Worm (Caenorhabditis elegans) whole organism, L1 larva: ENCODE measurements around the gene srw-101.
A peak's percentile ranks its signal among the peaks of the same experiment; 100 is the strongest.

Experiments used
- C04F5.9 ChIP-seq: sonication (generic microtip); optimal IDR thresholded peaks from 2 replicates; lab custom pipeline; 2016; ENCODE audit warnings: missing genetic modification characterization, missing compliant biosample characterization
- C16A3.4 ChIP-seq: fragments of 150-350 bp; optimal IDR thresholded peaks from 2 replicates; lab custom pipeline; 2014; ENCODE audit warnings: missing biosample characterization, missing genetic modification characterization
- aly-2 ChIP-seq: fragments of 150-350 bp; optimal IDR thresholded peaks from 2 replicates; lab custom pipeline; 2014; ENCODE audit warnings: missing biosample characterization, missing genetic modification characterization
- ceh-63 ChIP-seq: fragments of 200-800 bp; sonication (Bioruptor generic); optimal IDR thresholded peaks from 2 replicates; lab custom pipeline; 2018; ENCODE audit warnings: mild to moderate bottlenecking, missing genetic modification characterization, missing compliant biosample characterization
- ceh-8 ChIP-seq: fragments of 200-800 bp; sonication (Bioruptor generic); optimal IDR thresholded peaks from 2 replicates; lab custom pipeline; 2018; ENCODE audit warnings: mild to moderate bottlenecking, missing genetic modification characterization, moderate library complexity, missing compliant biosample characterization
- ceh-88 ChIP-seq: fragments of 200-800 bp; sonication (Bioruptor generic); IDR thresholded peaks from 2 replicates; pipeline ENCODE4 v1.3.6; 2022; ENCODE audit warnings: missing genetic modification characterization, missing compliant biosample characterization
- efl-3 ChIP-seq: fragments of 200-800 bp; sonication (Bioruptor generic); optimal IDR thresholded peaks from 2 replicates; lab custom pipeline; 2018; ENCODE audit warnings: mild to moderate bottlenecking, missing genetic modification characterization, missing compliant biosample characterization
- elt-2 ChIP-seq: sonication (generic microtip); optimal IDR thresholded peaks from 2 replicates; lab custom pipeline; 2016; ENCODE audit warnings: missing genetic modification characterization, mild to moderate bottlenecking, inconsistent platforms, missing compliant biosample characterization, missing genetic modification reagents
- elt-3 ChIP-seq, 6 experiments: fragments of 150-350 bp in 1 of 6; sonication (generic microtip); optimal IDR thresholded peaks; 2 replicates each; lab custom pipeline; 2017 to 2018; ENCODE audit warnings: missing biosample characterization in 6 of 6, missing genetic modification characterization in 6 of 6, inconsistent platforms in 1 of 6
- ets-5 ChIP-seq: fragments of 200-800 bp; sonication (Bioruptor generic); IDR thresholded peaks from 2 replicates; pipeline ENCODE4 v1.3.6; 2022; ENCODE audit warnings: missing genetic modification characterization, missing compliant biosample characterization
- fkh-10 ChIP-seq: sonication (generic microtip); optimal IDR thresholded peaks from 2 replicates; lab custom pipeline; 2017; ENCODE audit warnings: missing biosample characterization, missing genetic modification reagents, missing genetic modification characterization
- fkh-4 ChIP-seq: sonication (generic microtip); optimal IDR thresholded peaks from 2 replicates; lab custom pipeline; 2016; ENCODE audit warnings: missing compliant biosample characterization, missing genetic modification characterization, borderline replicate concordance
- fkh-8 ChIP-seq: sonication (generic microtip); optimal IDR thresholded peaks from 2 replicates; lab custom pipeline; 2016; ENCODE audit warnings: mild to moderate bottlenecking, missing genetic modification characterization, missing compliant biosample characterization
- grh-1 ChIP-seq: fragments of 200-800 bp; sonication (Bioruptor generic); IDR thresholded peaks from 2 replicates; pipeline ENCODE4 v1.3.6; 2022; ENCODE audit warnings: missing genetic modification reagents, missing genetic modification characterization, missing compliant biosample characterization
- hlh-17 ChIP-seq: fragments of 200-800 bp; sonication (Bioruptor generic); optimal IDR thresholded peaks from 2 replicates; lab custom pipeline; 2018; ENCODE audit warnings: missing genetic modification characterization, mild to moderate bottlenecking, missing compliant biosample characterization, moderate library complexity, borderline replicate concordance
- hlh-4 ChIP-seq: sonication (generic microtip); optimal IDR thresholded peaks from 2 replicates; lab custom pipeline; 2016; ENCODE audit warnings: mild to moderate bottlenecking, missing genetic modification characterization, missing compliant biosample characterization
- irx-1 ChIP-seq: sonication (generic microtip); optimal IDR thresholded peaks from 2 replicates; lab custom pipeline; 2016; ENCODE audit warnings: missing genetic modification characterization, missing compliant biosample characterization
- lin-14 ChIP-seq: fragments of 200-800 bp; sonication (Bioruptor generic); optimal IDR thresholded peaks from 2 replicates; lab custom pipeline; 2018; ENCODE audit warnings: mild to moderate bottlenecking, missing genetic modification characterization, moderate library complexity, missing compliant biosample characterization
- lin-35 ChIP-seq, 2 experiments: fragments of 150-350 bp; optimal IDR thresholded peaks; 2 replicates each; lab custom pipeline; 2014; ENCODE audit warnings: missing biosample characterization in 2 of 2, missing genetic modification characterization in 2 of 2, missing genetic modification reagents in 2 of 2
- lin-39 ChIP-seq: fragments of 150-350 bp; optimal IDR thresholded peaks from 2 replicates; lab custom pipeline; 2014; ENCODE audit warnings: missing biosample characterization, missing genetic modification reagents, missing genetic modification characterization
- mep-1 ChIP-seq: fragments of 150-350 bp; optimal IDR thresholded peaks from 2 replicates; lab custom pipeline; 2014; ENCODE audit warnings: missing biosample characterization, missing genetic modification characterization
- nhr-11 ChIP-seq: fragments of 150-350 bp; optimal IDR thresholded peaks from 2 replicates; lab custom pipeline; 2014; ENCODE audit warnings: missing biosample characterization, missing genetic modification characterization
- nhr-12 ChIP-seq: sonication (generic microtip); optimal IDR thresholded peaks from 2 replicates; lab custom pipeline; 2017; ENCODE audit warnings: missing biosample characterization, missing genetic modification characterization
- nhr-20 ChIP-seq: sonication (generic microtip); optimal IDR thresholded peaks from 2 replicates; lab custom pipeline; 2016; ENCODE audit warnings: mild to moderate bottlenecking, missing genetic modification characterization, missing compliant biosample characterization
- nhr-47 ChIP-seq: sonication (generic microtip); optimal IDR thresholded peaks from 2 replicates; lab custom pipeline; 2016; ENCODE audit warnings: mild to moderate bottlenecking, missing genetic modification characterization, moderate library complexity, missing compliant biosample characterization
- nhr-71 ChIP-seq: sonication (generic microtip); optimal IDR thresholded peaks from 2 replicates; lab custom pipeline; 2016; ENCODE audit warnings: mild to moderate bottlenecking, missing genetic modification characterization, moderate library complexity, missing compliant biosample characterization
- nhr-76 ChIP-seq: sonication (generic microtip); optimal IDR thresholded peaks from 2 replicates; lab custom pipeline; 2017; ENCODE audit warnings: missing biosample characterization, missing genetic modification characterization
- nhr-77 ChIP-seq: fragments of 150-350 bp; optimal IDR thresholded peaks from 2 replicates; lab custom pipeline; 2014; ENCODE audit warnings: missing biosample characterization, missing genetic modification characterization
- nhr-90 ChIP-seq: sonication (generic microtip); optimal IDR thresholded peaks from 2 replicates; lab custom pipeline; 2016; ENCODE audit warnings: mild to moderate bottlenecking, missing genetic modification characterization, missing compliant biosample characterization; ENCODE audit not compliant: poor library complexity
- pag-3 ChIP-seq: sonication (generic microtip); optimal IDR thresholded peaks from 2 replicates; lab custom pipeline; 2017; ENCODE audit warnings: missing genetic modification characterization, mild to moderate bottlenecking, missing compliant biosample characterization, antibody characterized with exemption, borderline replicate concordance; ENCODE audit not compliant: insufficient read depth
- pax-3 ChIP-seq: fragments of 200-800 bp; sonication (Bioruptor generic); optimal IDR thresholded peaks from 2 replicates; lab custom pipeline; 2018; ENCODE audit warnings: mild to moderate bottlenecking, missing genetic modification characterization, moderate library complexity, missing compliant biosample characterization
- pqm-1 ChIP-seq: sonication (generic microtip); optimal IDR thresholded peaks from 3 replicates; lab custom pipeline; 2017; ENCODE audit warnings: missing biosample characterization, missing genetic modification characterization
- snpc-4 ChIP-seq: fragments of 150-350 bp; optimal IDR thresholded peaks from 2 replicates; lab custom pipeline; 2014; ENCODE audit warnings: missing biosample characterization, missing genetic modification characterization
- snu-23 ChIP-seq: sonication (generic microtip); optimal IDR thresholded peaks from 2 replicates; lab custom pipeline; 2016; ENCODE audit warnings: missing genetic modification characterization, missing compliant biosample characterization
- sox-4 ChIP-seq: sonication (generic microtip); optimal IDR thresholded peaks from 2 replicates; lab custom pipeline; 2016; ENCODE audit warnings: missing genetic modification characterization, missing compliant biosample characterization
- tlp-1 ChIP-seq: fragments of 150-350 bp; optimal IDR thresholded peaks from 2 replicates; lab custom pipeline; 2014; ENCODE audit warnings: missing biosample characterization, missing genetic modification characterization
- unc-30 ChIP-seq: sonication (generic microtip); optimal IDR thresholded peaks from 2 replicates; lab custom pipeline; 2017; ENCODE audit warnings: missing biosample characterization, missing genetic modification characterization
- unc-86 ChIP-seq: sonication (generic microtip); optimal IDR thresholded peaks from 2 replicates; lab custom pipeline; 2016; ENCODE audit warnings: missing genetic modification characterization, missing compliant biosample characterization
- xbp-1 ChIP-seq: sonication (generic microtip); optimal IDR thresholded peaks from 2 replicates; lab custom pipeline; 2016; ENCODE audit warnings: missing genetic modification characterization, missing compliant biosample characterization
- ztf-4 ChIP-seq: fragments of 150-350 bp; optimal IDR thresholded peaks from 2 replicates; lab custom pipeline; 2014; ENCODE audit warnings: missing biosample characterization, missing genetic modification characterization

The srw-101 gene

ce11 chrV:1719927-1720326 lies 2.1 kb upstream of the srw-101 start, which contains the start of gene srw-102:
Gene srw-102 (plus strand): TSS chrV:1720227.
- peak; percentile 81 for TF ChIP-seq ceh-8 (GFP tag; lab: Kevin White, UChicago)
- TF ChIP-seq nhr-12: no peak
- peak; percentile 21 for TF ChIP-seq nhr-47 (tag; lab: Kevin White, UChicago)

ce11 chrV:1725353-1725752 lies 3.3 kb downstream of the srw-101 start, which contains the start of gene sri-27:
Gene sri-27 (plus strand): TSS chrV:1725653.
- TF ChIP-seq pag-3 (tag; lab: Kevin White, UChicago): no peak
- no peak for TF ChIP-seq nhr-77 (tag; lab: Kevin White, UChicago)
- no peak for TF ChIP-seq ceh-8 (GFP tag; lab: Kevin White, UChicago)
- TF ChIP-seq hlh-17 (GFP tag; lab: Kevin White, UChicago): no peak
- TF ChIP-seq pqm-1: no peak
- no peak for TF ChIP-seq irx-1 (tag; lab: Kevin White, UChicago)
- TF ChIP-seq ceh-88 (GFP tag; lab: Robert Waterston, UW): no peak
- no peak for TF ChIP-seq nhr-76

ce11 chrV:1731918-1732317 lies 9.9 kb downstream of the srw-101 start, which contains the start of gene gst-21:
Gene gst-21 (minus strand): TSS chrV:1732018.
- TF ChIP-seq snpc-4 (tag; lab: Kevin White, UChicago): no peak
- TF ChIP-seq nhr-20 (tag; lab: Kevin White, UChicago): peak; percentile 29

- TF ChIP-seq nhr-71 (tag; lab: Kevin White, UChicago) (no peak), fkh-10 (GFP tag; lab: Kevin White, UChicago) (no peak), unc-86 (tag; lab: Kevin White, UChicago) (no peak)
- TF ChIP-seq, all 84 proteins: peak for 0
These were observed 12.5 kb downstream of the srw-101 start, which contains the start of gene str-160 for ce11 chrV:1734569-1734968. Gene str-160 (plus strand): TSS chrV:1734869.

- no peak for TF ChIP-seq unc-30 (tag; lab: Kevin White, UChicago)
- TF ChIP-seq ets-5: no peak
- TF ChIP-seq snu-23: no peak
- TF ChIP-seq nhr-77 (tag; lab: Kevin White, UChicago): no peak
- TF ChIP-seq C04F5.9 (tag; lab: Kevin White, UChicago): no peak
- TF ChIP-seq lin-14 (GFP tag; lab: Kevin White, UChicago): no peak
- no peak for TF ChIP-seq fkh-8
These were observed 19.0 kb downstream of the srw-101 start, which contains the start of gene srab-25 for ce11 chrV:1741074-1741473. Gene srab-25 (minus strand): TSS chrV:1741174.

- TF ChIP-seq tlp-1 (tag; lab: Kevin White, UChicago): no peak
- peak; percentile 84 for TF ChIP-seq nhr-20 (tag; lab: Kevin White, UChicago)
- no peak for TF ChIP-seq pqm-1
- TF ChIP-seq aly-2 (tag; lab: Kevin White, UChicago): no peak
- no peak for TF ChIP-seq pax-3
- no peak for TF ChIP-seq unc-86 (tag; lab: Kevin White, UChicago)
- no peak for TF ChIP-seq nhr-76
- TF ChIP-seq grh-1 (GFP tag; lab: Robert Waterston, UW): no peak
- TF ChIP-seq fkh-4 (tag; lab: Kevin White, UChicago): no peak
- TF ChIP-seq mep-1 (tag; lab: Kevin White, UChicago): peak; percentile 61
- TF ChIP-seq ceh-88 (GFP tag; lab: Robert Waterston, UW): no peak
- no peak for TF ChIP-seq efl-3 (GFP tag; lab: Kevin White, UChicago)
- TF ChIP-seq hlh-17 (GFP tag; lab: Kevin White, UChicago): no peak
- TF ChIP-seq lin-39 (tag; lab: Kevin White, UChicago): no peak
- TF ChIP-seq ztf-4 (tag; lab: Kevin White, UChicago): no peak
- peak; percentile 44 to 80 for TF ChIP-seq lin-35 (GFP tag; optimal IDR thresholded peaks at IDR 0.05; lab: Kevin White, UChicago)
- TF ChIP-seq sox-4 (tag; lab: Kevin White, UChicago): no peak
- peak; percentile 85 for TF ChIP-seq elt-2 (tag; lab: Kevin White, UChicago)
- TF ChIP-seq elt-3 (tag; optimal IDR thresholded peaks at IDR 0.05; lab: Kevin White, UChicago): peak in 3 of 6 experiments; percentile 22 to 57 (median 56)
- TF ChIP-seq nhr-90 (tag; lab: Kevin White, UChicago): peak; percentile 68
- peak; percentile 27 for TF ChIP-seq xbp-1
- peak; percentile 43 for TF ChIP-seq C16A3.4 (tag; lab: Kevin White, UChicago)
- no peak for TF ChIP-seq hlh-4 (tag; lab: Kevin White, UChicago)
- TF ChIP-seq ceh-63 (GFP tag; lab: Kevin White, UChicago): no peak
- peak; percentile 35 for TF ChIP-seq nhr-11 (tag; lab: Kevin White, UChicago)
- no peak for TF ChIP-seq lin-14 (GFP tag; lab: Kevin White, UChicago)
These were observed 21.3 kb downstream of the srw-101 start, which contains the start of gene nhr-256 for ce11 chrV:1743205-1743870. Gene nhr-256 (plus strand): TSS chrV:1743771.
